Fruit fly (Drosophila melanogaster): ENCODE measurements around the gene Rab9Fb.
A peak's percentile ranks its signal among the peaks of the same experiment; 100 is the strongest.

Gene Rab9Fb

dm6 chrX:10905047-10905446 is 47.2 kb downstream of the Rab9Fb start (continued):
- TF ChIP-seq CG8319 (GFP tag; optimal IDR thresholded peaks at IDR 0.05) (no peak), CG11762 (GFP tag; optimal IDR thresholded peaks at IDR 0.05; ENCODE audit: insufficient read depth) (no peak), lz (GFP tag; optimal IDR thresholded peaks at IDR 0.05) (peak; percentile 40), Ets21C (GFP tag; optimal IDR thresholded peaks at IDR 0.05) (peak; percentile 15), acj6 (GFP tag; optimal IDR thresholded peaks at IDR 0.05) (peak; percentile 16), CG3032 (tag; optimal IDR thresholded peaks at IDR 0.05) (no peak), CG11902 (GFP tag; optimal IDR thresholded peaks at IDR 0.05) (no peak), Smox (GFP tag; optimal IDR thresholded peaks at IDR 0.05) (peak; percentile 33), CG9139 (GFP tag; optimal IDR thresholded peaks at IDR 0.05) (no peak), svp (GFP tag) (peak; percentile 69), ss (GFP tag; optimal IDR thresholded peaks at IDR 0.05) (no peak), CG6854 (GFP tag; optimal IDR thresholded peaks at IDR 0.05) (no peak), CG6163 (GFP tag; IDR thresholded peaks at IDR 0.05) (peak; percentile 28; the same call in 1 of the 3 replicates), net (GFP tag; optimal IDR thresholded peaks at IDR 0.05) (no peak), CG6792 (GFP tag; optimal IDR thresholded peaks at IDR 0.05) (peak; percentile 4), fd59A (GFP tag; optimal IDR thresholded peaks at IDR 0.05) (no peak), Blimp-1 (GFP tag; optimal IDR thresholded peaks at IDR 0.05) (no peak), CG10631 (GFP tag; optimal IDR thresholded peaks at IDR 0.05) (peak; percentile 36), esn (GFP tag; optimal IDR thresholded peaks at IDR 0.05) (peak; percentile 51), Sox15 (GFP tag; optimal IDR thresholded peaks at IDR 0.05) (no peak), fd85E (GFP tag; optimal IDR thresholded peaks at IDR 0.05) (no peak), Eip75B (GFP tag; optimal IDR thresholded peaks at IDR 0.05) (peak; percentile 57), Eip78C (GFP tag) (peak; percentile 79), Ets96B (tag; optimal IDR thresholded peaks at IDR 0.05) (no peak), Sox102F (GFP tag; optimal IDR thresholded peaks at IDR 0.05) (peak; percentile 42), cyc (GFP tag; optimal IDR thresholded peaks at IDR 0.05) (no peak), vri (GFP tag; optimal IDR thresholded peaks at IDR 0.05) (no peak), spab (GFP tag; optimal IDR thresholded peaks at IDR 0.05) (peak; percentile 13)
